Worm (Caenorhabditis elegans) whole organism, early embryonic: ENCODE data around the gene C17A2.2.

Experiments used
- B0310.2 ChIP-seq: sonication (generic microtip); optimal IDR thresholded peaks from 2 replicates; lab custom pipeline; 2016; ENCODE audit warnings: mild to moderate bottlenecking, missing genetic modification characterization, missing compliant biosample characterization
- F13C5.2 ChIP-seq: sonication (generic microtip); optimal IDR thresholded peaks from 2 replicates; lab custom pipeline; 2017; ENCODE audit warnings: mild to moderate bottlenecking, missing genetic modification characterization, inconsistent platforms, missing compliant biosample characterization
- aly-1 ChIP-seq: sonication (generic microtip); optimal IDR thresholded peaks from 2 replicates; lab custom pipeline; 2016; ENCODE audit warnings: missing genetic modification characterization, missing compliant biosample characterization
- ama-1 ChIP-seq: fragments of 150-350 bp; optimal IDR thresholded peaks from 2 replicates; lab custom pipeline; 2014
- ceh-13 ChIP-seq: fragments of 200-800 bp; sonication (Bioruptor generic); optimal IDR thresholded peaks from 2 replicates; lab custom pipeline; 2018; ENCODE audit warnings: mild to moderate bottlenecking, missing genetic modification characterization, missing compliant biosample characterization
- ceh-36 ChIP-seq: sonication (generic microtip); optimal IDR thresholded peaks from 2 replicates; lab custom pipeline; 2016; ENCODE audit warnings: missing genetic modification characterization, inconsistent platforms, missing compliant biosample characterization
- ets-7 ChIP-seq: sonication (generic microtip); optimal IDR thresholded peaks from 2 replicates; lab custom pipeline; 2016; ENCODE audit warnings: missing genotype, missing genetic modification characterization, missing compliant biosample characterization
- flt-1 ChIP-seq: fragments of 200-800 bp; sonication (Bioruptor generic); IDR thresholded peaks from 2 replicates; pipeline ENCODE4 v1.3.6; 2022; ENCODE audit warnings: missing genetic modification characterization, missing compliant biosample characterization
- hmbx-1 ChIP-seq: sonication (generic microtip); optimal IDR thresholded peaks from 2 replicates; lab custom pipeline; 2016; ENCODE audit warnings: mild to moderate bottlenecking, missing genetic modification characterization, missing compliant biosample characterization
- hmg-4 ChIP-seq: fragments of 200-800 bp; sonication (Bioruptor generic); optimal IDR thresholded peaks from 2 replicates; lab custom pipeline; 2018; ENCODE audit warnings: mild to moderate bottlenecking, missing genetic modification characterization, missing compliant biosample characterization
- hnd-1 ChIP-seq: sonication (generic microtip); optimal IDR thresholded peaks from 2 replicates; lab custom pipeline; 2016; ENCODE audit warnings: missing genetic modification characterization, missing compliant biosample characterization
- pes-1 ChIP-seq: fragments of 200-800 bp; sonication (Bioruptor generic); IDR thresholded peaks from 2 replicates; pipeline ENCODE4 v1.3.6; 2022; ENCODE audit warnings: missing genetic modification reagents, missing genetic modification characterization, missing compliant biosample characterization
- scrt-1 ChIP-seq: fragments of 200-800 bp; sonication (Bioruptor generic); IDR thresholded peaks from 2 replicates; pipeline ENCODE4 v1.3.6; 2022; ENCODE audit warnings: missing genetic modification characterization, missing compliant biosample characterization
- sea-1 ChIP-seq: fragments of 200-800 bp; sonication (Bioruptor generic); conservative IDR thresholded peaks from 2 replicates; pipeline ENCODE4 v1.3.6; 2022; ENCODE audit warnings: missing genetic modification characterization, missing compliant biosample characterization
- tbx-11 ChIP-seq: fragments of 200-800 bp; sonication (Bioruptor generic); IDR thresholded peaks from 2 replicates; pipeline ENCODE4 v1.3.6; 2022; ENCODE audit warnings: missing genetic modification characterization, missing compliant biosample characterization
- tbx-37 ChIP-seq: fragments of 200-800 bp; sonication (Bioruptor generic); conservative IDR thresholded peaks from 2 replicates; pipeline ENCODE4 v1.3.6; 2022; ENCODE audit warnings: missing genetic modification reagents, missing genetic modification characterization, missing compliant biosample characterization
- tra-4 ChIP-seq: sonication (generic microtip); optimal IDR thresholded peaks from 2 replicates; lab custom pipeline; 2017; ENCODE audit warnings: missing genetic modification characterization, missing compliant biosample characterization

The C17A2.2 gene

ce11 chrII:3846028-3846427 lies at the start of gene C17A2.2:
Gene C17A2.2 (plus strand): TSS chrII:3846328.
- TF ChIP-seq tbx-37 (GFP tag; lab: Robert Waterston, UW): no peak
- no peak for TF ChIP-seq sea-1 (GFP tag; lab: Robert Waterston, UW)
- TF ChIP-seq F13C5.2: no peak
- no peak for TF ChIP-seq pes-1
- no peak for TF ChIP-seq ceh-36
- no peak for TF ChIP-seq ama-1 (lab: Kevin White, UChicago)
- TF ChIP-seq hmg-4: no peak
- TF ChIP-seq ets-7 (tag; lab: Kevin White, UChicago): no peak
- no peak for TF ChIP-seq hmbx-1 (tag; lab: Kevin White, UChicago)
- no peak for TF ChIP-seq B0310.2 (tag; lab: Kevin White, UChicago)
- TF ChIP-seq tra-4: no peak
- TF ChIP-seq scrt-1 (GFP tag; lab: Robert Waterston, UW): no peak

- TF ChIP-seq flt-1 (GFP tag; lab: Robert Waterston, UW) (no peak), hnd-1 (tag; lab: Kevin White, UChicago) (no peak), tra-4 (no peak), hmg-4 (no peak), ceh-13 (no peak), B0310.2 (tag; lab: Kevin White, UChicago) (no peak), aly-1 (tag; lab: Kevin White, UChicago) (no peak), ama-1 (lab: Kevin White, UChicago) (no peak)
These were observed 42.9 kb upstream of the C17A2.2 start, which contains the start of gene ins-32 for ce11 chrII:3803219-3803618. Gene ins-32 (minus strand): TSS chrII:3803319.

- TF ChIP-seq ceh-36 (no peak), F13C5.2 (no peak), hmbx-1 (tag; lab: Kevin White, UChicago) (no peak)
These were observed 40.6 kb upstream of the C17A2.2 start for ce11 chrII:3805518-3805917.

ce11 chrII:3806964-3807363 lies 39.2 kb upstream of the C17A2.2 start, which contains the start of gene F54D10.4:
Gene F54D10.4 (minus strand): TSS chrII:3807064.
- TF ChIP-seq hmg-4 (no peak), scrt-1 (GFP tag; lab: Robert Waterston, UW) (no peak), ama-1 (lab: Kevin White, UChicago) (no peak), ets-7 (tag; lab: Kevin White, UChicago) (no peak), tbx-11 (GFP tag; lab: Robert Waterston, UW) (no peak), tbx-37 (GFP tag; lab: Robert Waterston, UW) (no peak), hnd-1 (tag; lab: Kevin White, UChicago) (no peak), hmbx-1 (tag; lab: Kevin White, UChicago) (no peak), ceh-36 (no peak), ceh-13 (no peak), B0310.2 (tag; lab: Kevin White, UChicago) (no peak), sea-1 (GFP tag; lab: Robert Waterston, UW) (no peak), flt-1 (GFP tag; lab: Robert Waterston, UW) (no peak), pes-1 (no peak), F13C5.2 (no peak), tra-4 (no peak)

- TF ChIP-seq scrt-1 (GFP tag; lab: Robert Waterston, UW) (no peak), flt-1 (GFP tag; lab: Robert Waterston, UW) (peak; percentile 14; the same call in 1 of the 2 replicates), tbx-37 (GFP tag; lab: Robert Waterston, UW) (no peak), tbx-11 (GFP tag; lab: Robert Waterston, UW) (no peak), B0310.2 (tag; lab: Kevin White, UChicago) (no peak), ama-1 (lab: Kevin White, UChicago) (no peak), hmbx-1 (tag; lab: Kevin White, UChicago) (no peak), hmg-4 (no peak), ceh-36 (no peak), sea-1 (GFP tag; lab: Robert Waterston, UW) (no peak), hnd-1 (tag; lab: Kevin White, UChicago) (no peak), tra-4 (no peak), ets-7 (tag; lab: Kevin White, UChicago) (no peak), pes-1 (peak; percentile 29; the same call in 1 of the 2 replicates), ceh-13 (no peak), aly-1 (tag; lab: Kevin White, UChicago) (no peak), F13C5.2 (peak; percentile 45)
These were observed 38.0 kb upstream of the C17A2.2 start, which contains the start of gene F54D10.5 for ce11 chrII:3808104-3808503. Gene F54D10.5 (minus strand): TSS chrII:3808177.

ce11 chrII:3808643-3809042 lies 37.5 kb upstream of the C17A2.2 start:
- TF ChIP-seq scrt-1 (GFP tag; lab: Robert Waterston, UW) (no peak), hnd-1 (tag; lab: Kevin White, UChicago) (no peak), pes-1 (no peak), ama-1 (lab: Kevin White, UChicago) (no peak), tbx-37 (GFP tag; lab: Robert Waterston, UW) (no peak), aly-1 (tag; lab: Kevin White, UChicago) (no peak), flt-1 (GFP tag; lab: Robert Waterston, UW) (no peak), F13C5.2 (no peak), B0310.2 (tag; lab: Kevin White, UChicago) (no peak), sea-1 (GFP tag; lab: Robert Waterston, UW) (no peak), ceh-13 (no peak), ets-7 (tag; lab: Kevin White, UChicago) (no peak), ceh-36 (no peak), hmg-4 (no peak), hmbx-1 (tag; lab: Kevin White, UChicago) (no peak), tra-4 (no peak), tbx-11 (GFP tag; lab: Robert Waterston, UW) (no peak)

- no peak for TF ChIP-seq tra-4
- TF ChIP-seq ets-7 (tag; lab: Kevin White, UChicago): no peak
- TF ChIP-seq tbx-11 (GFP tag; lab: Robert Waterston, UW): no peak
- no peak for TF ChIP-seq hmg-4
- TF ChIP-seq ama-1 (lab: Kevin White, UChicago): no peak
- TF ChIP-seq ceh-36: no peak
- TF ChIP-seq aly-1 (tag; lab: Kevin White, UChicago): no peak
- no peak for TF ChIP-seq flt-1 (GFP tag; lab: Robert Waterston, UW)
These were observed 35.6 kb upstream of the C17A2.2 start for ce11 chrII:3810550-3810949.
